Worm (Caenorhabditis elegans) whole organism, mixed stage, embryonic: ENCODE results near the gene eif-2D.
A peak's percentile ranks its signal among the peaks of the same experiment; 100 is the strongest.

Experiments
- M03D4.4 ChIP-seq: sonication (generic microtip); optimal IDR thresholded peaks from 2 replicates; lab custom pipeline; 2017; ENCODE audit warnings: mild to moderate bottlenecking, missing genetic modification characterization, missing compliant biosample characterization
- bed-3 ChIP-seq: fragments of 200-800 bp; sonication (Bioruptor generic); optimal IDR thresholded peaks from 3 replicates; lab custom pipeline; 2018; ENCODE audit warnings: mild to moderate bottlenecking, missing genetic modification characterization, moderate library complexity, missing compliant biosample characterization
- blmp-1 ChIP-seq: fragments of 150-350 bp; optimal IDR thresholded peaks from 2 replicates; lab custom pipeline; 2014; ENCODE audit warnings: missing biosample characterization, missing genetic modification characterization
- ceh-39 ChIP-seq: fragments of 150-350 bp; optimal IDR thresholded peaks from 2 replicates; lab custom pipeline; 2014; ENCODE audit warnings: missing biosample characterization, missing genetic modification characterization
- ceh-43 ChIP-seq: fragments of 200-800 bp; sonication (Bioruptor generic); optimal IDR thresholded peaks from 2 replicates; lab custom pipeline; 2018; ENCODE audit warnings: mild to moderate bottlenecking, missing genetic modification characterization, moderate library complexity, missing compliant biosample characterization
- ceh-83 ChIP-seq: fragments of 200-800 bp; sonication (Bioruptor generic); optimal IDR thresholded peaks from 2 replicates; lab custom pipeline; 2018; ENCODE audit warnings: mild to moderate bottlenecking, missing genetic modification characterization, missing compliant biosample characterization
- ces-1 ChIP-seq: fragments of 150-350 bp; optimal IDR thresholded peaks from 2 replicates; lab custom pipeline; 2014; ENCODE audit warnings: missing biosample characterization, missing genetic modification reagents, missing genetic modification characterization
- cnd-1 ChIP-seq: fragments of 200-800 bp; sonication (Bioruptor generic); optimal IDR thresholded peaks from 2 replicates; lab custom pipeline; 2018; ENCODE audit warnings: mild to moderate bottlenecking, missing genetic modification characterization, missing compliant biosample characterization
- drap-1 ChIP-seq: fragments of 200-800 bp; sonication (Bioruptor generic); optimal IDR thresholded peaks from 3 replicates; lab custom pipeline; 2018; ENCODE audit warnings: mild to moderate bottlenecking, missing genetic modification characterization, missing compliant biosample characterization
- elt-1 ChIP-seq: sonication (generic microtip); optimal IDR thresholded peaks from 2 replicates; lab custom pipeline; 2017; ENCODE audit warnings: missing genetic modification characterization, mild to moderate bottlenecking, missing compliant biosample characterization, antibody characterized with exemption, moderate library complexity, borderline replicate concordance; ENCODE audit not compliant: insufficient read depth
- elt-3 ChIP-seq: fragments of 150-350 bp; optimal IDR thresholded peaks from 2 replicates; lab custom pipeline; 2014; ENCODE audit warnings: missing biosample characterization, missing genetic modification characterization
- flh-1 ChIP-seq: fragments of 200-800 bp; sonication (Bioruptor generic); optimal IDR thresholded peaks from 2 replicates; lab custom pipeline; 2018; ENCODE audit warnings: mild to moderate bottlenecking, missing genetic modification characterization, moderate library complexity, missing compliant biosample characterization
- ham-2 ChIP-seq: fragments of 200-800 bp; sonication (Bioruptor generic); optimal IDR thresholded peaks from 2 replicates; lab custom pipeline; 2018; ENCODE audit warnings: mild to moderate bottlenecking, missing genetic modification characterization, missing compliant biosample characterization
- hlh-1 ChIP-seq: fragments of 150-350 bp; optimal IDR thresholded peaks from 2 replicates; lab custom pipeline; 2014; ENCODE audit warnings: missing biosample characterization, missing genetic modification reagents, missing genetic modification characterization
- lin-13 ChIP-seq: fragments of 150-350 bp; optimal IDR thresholded peaks from 2 replicates; lab custom pipeline; 2014; ENCODE audit warnings: missing biosample characterization, missing genetic modification characterization
- lin-32 ChIP-seq: fragments of 200-800 bp; sonication (Bioruptor generic); optimal IDR thresholded peaks from 2 replicates; lab custom pipeline; 2018; ENCODE audit warnings: mild to moderate bottlenecking, missing genetic modification characterization, missing compliant biosample characterization
- lsy-2 ChIP-seq: fragments of 150-350 bp; optimal IDR thresholded peaks from 2 replicates; lab custom pipeline; 2014; ENCODE audit warnings: missing biosample characterization, missing genetic modification characterization
- mab-5 ChIP-seq: fragments of 150-350 bp; optimal IDR thresholded peaks from 2 replicates; lab custom pipeline; 2014; ENCODE audit warnings: missing biosample characterization, missing genetic modification characterization
- mep-1 ChIP-seq: fragments of 150-350 bp; optimal IDR thresholded peaks from 2 replicates; lab custom pipeline; 2017; ENCODE audit warnings: missing biosample characterization, missing genetic modification reagents, missing genetic modification characterization, inconsistent platforms
- mls-2 ChIP-seq: sonication (generic microtip); optimal IDR thresholded peaks from 2 replicates; lab custom pipeline; 2016; ENCODE audit warnings: mild to moderate bottlenecking, missing genetic modification characterization, moderate library complexity, missing compliant biosample characterization
- nhr-12 ChIP-seq: fragments of 150-350 bp; optimal IDR thresholded peaks from 2 replicates; lab custom pipeline; 2014; ENCODE audit warnings: missing biosample characterization, missing genetic modification characterization
- nhr-2 ChIP-seq: fragments of 150-350 bp; optimal IDR thresholded peaks from 2 replicates; lab custom pipeline; 2014; ENCODE audit warnings: missing biosample characterization, missing genetic modification characterization
- nhr-237 ChIP-seq: fragments of 150-350 bp; optimal IDR thresholded peaks from 2 replicates; lab custom pipeline; 2014; ENCODE audit warnings: missing biosample characterization, missing genetic modification characterization
- nhr-28 ChIP-seq: fragments of 150-350 bp; optimal IDR thresholded peaks from 2 replicates; lab custom pipeline; 2014; ENCODE audit warnings: missing biosample characterization, missing genetic modification characterization
- nhr-76 ChIP-seq: sonication (generic microtip); optimal IDR thresholded peaks from 2 replicates; lab custom pipeline; 2017; ENCODE audit warnings: missing biosample characterization, missing genetic modification characterization
- pha-4 ChIP-seq: fragments of 150-350 bp; optimal IDR thresholded peaks from 2 replicates; lab custom pipeline; 2018; ENCODE audit warnings: missing biosample characterization, missing genetic modification reagents, missing genetic modification characterization
- sem-2 ChIP-seq: fragments of 200-800 bp; sonication (Bioruptor generic); optimal IDR thresholded peaks from 2 replicates; lab custom pipeline; 2018; ENCODE audit warnings: mild to moderate bottlenecking, missing genetic modification characterization, missing compliant biosample characterization
- snpc-4 ChIP-seq: fragments of 150-350 bp; optimal IDR thresholded peaks from 2 replicates; lab custom pipeline; 2014; ENCODE audit warnings: missing biosample characterization, missing genetic modification characterization
- sptf-1 ChIP-seq: sonication (generic microtip); optimal IDR thresholded peaks from 2 replicates; lab custom pipeline; 2017; ENCODE audit warnings: mild to moderate bottlenecking, missing genetic modification characterization, moderate library complexity, missing compliant biosample characterization
- tbx-8 ChIP-seq: fragments of 200-800 bp; sonication (Bioruptor generic); optimal IDR thresholded peaks from 2 replicates; lab custom pipeline; 2018; ENCODE audit warnings: mild to moderate bottlenecking, missing genetic modification characterization, moderate library complexity, missing compliant biosample characterization
- unc-120 ChIP-seq: sonication (generic microtip); optimal IDR thresholded peaks from 2 replicates; lab custom pipeline; 2017; ENCODE audit warnings: missing genetic modification characterization, missing compliant biosample characterization; ENCODE audit not compliant: poor library complexity, severe bottlenecking
- unc-39 ChIP-seq: fragments of 150-350 bp; optimal IDR thresholded peaks from 2 replicates; lab custom pipeline; 2014; ENCODE audit warnings: missing biosample characterization, missing genetic modification characterization
- unc-62 ChIP-seq: fragments of 150-350 bp; optimal IDR thresholded peaks from 2 replicates; lab custom pipeline; 2014; ENCODE audit warnings: missing biosample characterization, missing genetic modification reagents, missing genetic modification characterization
- zip-8 ChIP-seq: fragments of 150-350 bp; optimal IDR thresholded peaks from 2 replicates; lab custom pipeline; 2014; ENCODE audit warnings: missing biosample characterization, missing genetic modification characterization
- ztf-11 ChIP-seq: fragments of 150-350 bp; optimal IDR thresholded peaks from 2 replicates; lab custom pipeline; 2014; ENCODE audit warnings: missing biosample characterization, missing genetic modification characterization

Gene eif-2D

ce11 chrII:5660155-5660554, 31.4 kb upstream of the eif-2D start:
- no peak for TF ChIP-seq lsy-2 (tag; lab: Kevin White, UChicago)
- TF ChIP-seq zip-8, result no peak
- TF ChIP-seq mep-1 (tag; lab: Kevin White, UChicago), result no peak
- TF ChIP-seq unc-39 (tag; lab: Kevin White, UChicago), result no peak
- TF ChIP-seq mab-5 (tag; lab: Kevin White, UChicago), result no peak
- no peak for TF ChIP-seq ceh-83 (GFP tag; lab: Kevin White, UChicago)
- no peak for TF ChIP-seq bed-3 (GFP tag; lab: Kevin White, UChicago)
- no peak for TF ChIP-seq ztf-11 (tag; lab: Kevin White, UChicago)
- TF ChIP-seq sem-2 (GFP tag; lab: Kevin White, UChicago), result no peak
- no peak for TF ChIP-seq ham-2 (GFP tag; lab: Kevin White, UChicago)
- no peak for TF ChIP-seq M03D4.4 (tag; lab: Kevin White, UChicago)
- TF ChIP-seq cnd-1 (tag; lab: Kevin White, UChicago), result no peak
- TF ChIP-seq sptf-1 (tag; lab: Kevin White, UChicago), result no peak

- TF ChIP-seq tbx-8 (GFP tag; lab: Kevin White, UChicago) (no peak), ces-1 (peak; percentile 36), unc-62 (GFP tag; lab: Kevin White, UChicago) (peak; percentile 42), zip-8 (no peak), M03D4.4 (tag; lab: Kevin White, UChicago) (peak; percentile 67), lsy-2 (tag; lab: Kevin White, UChicago) (peak; percentile 86), nhr-28 (tag; lab: Kevin White, UChicago) (no peak), mls-2 (tag; lab: Kevin White, UChicago) (peak; percentile 40), cnd-1 (tag; lab: Kevin White, UChicago) (peak; percentile 80), bed-3 (GFP tag; lab: Kevin White, UChicago) (no peak), unc-39 (tag; lab: Kevin White, UChicago) (no peak), blmp-1 (no peak), elt-1 (tag; lab: Kevin White, UChicago) (no peak), nhr-12 (tag; lab: Kevin White, UChicago) (no peak), lin-13 (tag; lab: Kevin White, UChicago) (peak; percentile 73), ham-2 (GFP tag; lab: Kevin White, UChicago) (peak; percentile 78), drap-1 (GFP tag; lab: Kevin White, UChicago) (peak; percentile 70), mep-1 (tag; lab: Kevin White, UChicago) (peak; percentile 42), flh-1 (GFP tag; lab: Kevin White, UChicago) (peak; percentile 32), lin-32 (GFP tag; lab: Kevin White, UChicago) (no peak), elt-3 (tag; lab: Kevin White, UChicago) (no peak), sptf-1 (tag; lab: Kevin White, UChicago) (peak; percentile 85), nhr-76 (tag; lab: Kevin White, UChicago) (no peak), unc-120 (peak; percentile 74), sem-2 (GFP tag; lab: Kevin White, UChicago) (no peak), snpc-4 (no peak), pha-4 (tag; lab: Kevin White, UChicago) (peak; percentile 53), hlh-1 (peak; percentile 55), nhr-237 (tag; lab: Kevin White, UChicago) (no peak), ceh-83 (GFP tag; lab: Kevin White, UChicago) (no peak), mab-5 (tag; lab: Kevin White, UChicago) (peak; percentile 48), ztf-11 (tag; lab: Kevin White, UChicago) (peak; percentile 20)
Measured at ce11 chrII:5660736-5661734, 30.5 kb upstream of the eif-2D start, which contains the start of the genes ift-43 and mdt-26. TSS of gene ift-43 (minus strand) at chrII:5660786. TSS of gene mdt-26 (plus strand) at chrII:5661181.

DNA sequence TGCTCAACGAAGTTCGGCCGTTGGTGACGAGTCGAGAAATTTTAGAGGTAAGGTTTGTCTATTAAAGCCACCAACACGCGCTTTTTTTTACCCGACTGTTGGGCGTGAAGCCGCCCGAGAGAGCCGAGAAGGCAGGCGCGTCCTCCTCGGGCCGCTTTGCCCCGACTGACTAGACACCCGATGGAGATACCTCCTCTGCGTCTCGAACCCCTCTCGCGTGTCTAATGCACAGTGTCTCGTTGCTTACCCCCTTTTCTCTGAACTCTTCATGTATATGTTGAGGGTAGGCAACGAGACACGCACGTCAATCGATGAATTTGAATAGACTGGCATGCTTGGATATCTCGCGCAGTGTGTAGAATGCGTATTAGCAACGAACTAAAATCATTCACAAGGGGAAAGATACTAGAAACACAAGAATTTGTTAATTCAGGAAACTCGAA, 29.8 kb upstream of the eif-2D start:
- TF ChIP-seq ceh-83 (GFP tag; lab: Kevin White, UChicago), result peak; percentile 90
- no peak for TF ChIP-seq blmp-1
- TF ChIP-seq tbx-8 (GFP tag; lab: Kevin White, UChicago), result peak; percentile 34
- TF ChIP-seq elt-1 (tag; lab: Kevin White, UChicago), result no peak
- peak; percentile 54 for TF ChIP-seq bed-3 (GFP tag; lab: Kevin White, UChicago)
- no peak for TF ChIP-seq mab-5 (tag; lab: Kevin White, UChicago)
- TF ChIP-seq nhr-28 (tag; lab: Kevin White, UChicago), result no peak
- peak; percentile 93 for TF ChIP-seq unc-120
- peak; percentile 73 for TF ChIP-seq ceh-39 (tag; lab: Kevin White, UChicago)
- peak; percentile 70 for TF ChIP-seq lsy-2 (tag; lab: Kevin White, UChicago)
- TF ChIP-seq ces-1, result peak; percentile 61
- no peak for TF ChIP-seq snpc-4
- TF ChIP-seq lin-32 (GFP tag; lab: Kevin White, UChicago), result peak; percentile 70
- peak; percentile 38 for TF ChIP-seq nhr-2 (tag; lab: Kevin White, UChicago)
- peak; percentile 76 for TF ChIP-seq elt-3 (tag; lab: Kevin White, UChicago)
- TF ChIP-seq zip-8, result no peak
- TF ChIP-seq nhr-76 (tag; lab: Kevin White, UChicago), result peak; percentile 54
- TF ChIP-seq ceh-43 (GFP tag; lab: Kevin White, UChicago), result peak; percentile 66
- peak; percentile 90 for TF ChIP-seq drap-1 (GFP tag; lab: Kevin White, UChicago)
- peak; percentile 77 for TF ChIP-seq sem-2 (GFP tag; lab: Kevin White, UChicago)
- peak; percentile 96 for TF ChIP-seq ham-2 (GFP tag; lab: Kevin White, UChicago)
- TF ChIP-seq mep-1 (tag; lab: Kevin White, UChicago), result peak; percentile 44
- peak; percentile 71 for TF ChIP-seq nhr-237 (tag; lab: Kevin White, UChicago)
- peak; percentile 23 for TF ChIP-seq nhr-12 (tag; lab: Kevin White, UChicago)
- TF ChIP-seq flh-1 (GFP tag; lab: Kevin White, UChicago), result peak; percentile 1
- peak; percentile 62 for TF ChIP-seq ztf-11 (tag; lab: Kevin White, UChicago)
- peak; percentile 79 for TF ChIP-seq hlh-1
- peak; percentile 95 for TF ChIP-seq sptf-1 (tag; lab: Kevin White, UChicago)
- peak; percentile 78 for TF ChIP-seq cnd-1 (tag; lab: Kevin White, UChicago)
- TF ChIP-seq pha-4 (tag; lab: Kevin White, UChicago), result peak; percentile 80
- peak; percentile 97 for TF ChIP-seq mls-2 (tag; lab: Kevin White, UChicago)
- TF ChIP-seq M03D4.4 (tag; lab: Kevin White, UChicago), result peak; percentile 86
- no peak for TF ChIP-seq lin-13 (tag; lab: Kevin White, UChicago)
- no peak for TF ChIP-seq unc-39 (tag; lab: Kevin White, UChicago)
